Fruit fly (Drosophila melanogaster) whole organism, embryonic: ENCODE data around the gene lin-52.
A peak's percentile ranks its signal among the peaks of the same experiment; 100 is the strongest.

Source experiments
- Ada2b ChIP-seq: fragments of 200-800 bp; sonication (Bioruptor generic); IDR thresholded peaks from 2 replicates; pipeline ENCODE4 v1.3.6; 2022; ENCODE audit warnings: missing biosample characterization, missing genetic modification characterization
- C15 ChIP-seq: fragments of 200-800 bp; sonication (Bioruptor generic); IDR thresholded peaks from 3 replicates; pipeline ENCODE4 v1.3.6; 2022; ENCODE audit warnings: missing biosample characterization, missing genetic modification characterization
- CG10366 ChIP-seq: fragments of 200-800 bp; sonication (Bioruptor generic); IDR thresholded peaks from 2 replicates; pipeline ENCODE4 v1.3.6; 2022; ENCODE audit warnings: missing biosample characterization, missing genetic modification characterization
- CG12104 ChIP-seq: fragments of 200-800 bp; sonication (Bioruptor generic); optimal IDR thresholded peaks from 3 replicates; lab custom pipeline; 2016; ENCODE audit warnings: missing biosample characterization, missing genetic modification characterization
- CG12236 ChIP-seq: fragments of 200-800 bp; sonication (Bioruptor generic); optimal IDR thresholded peaks from 2 replicates; lab custom pipeline; 2016; ENCODE audit warnings: missing biosample characterization, missing genetic modification characterization
- CG1529 ChIP-seq: fragments of 200-800 bp; sonication (Bioruptor generic); optimal IDR thresholded peaks from 3 replicates; lab custom pipeline; 2018; ENCODE audit warnings: missing biosample characterization, missing genetic modification characterization
- CG17912 ChIP-seq: fragments of 200-800 bp; sonication (Bioruptor generic); optimal IDR thresholded peaks from 2 replicates; lab custom pipeline; 2018; ENCODE audit warnings: missing biosample characterization, mild to moderate bottlenecking, missing genetic modification characterization
- CG18262 ChIP-seq: fragments of 200-800 bp; optimal IDR thresholded peaks from 3 replicates; lab custom pipeline; 2019; ENCODE audit warnings: missing biosample characterization, mild to moderate bottlenecking, missing genetic modification characterization, moderate library complexity
- CG1832 ChIP-seq: fragments of 200-800 bp; sonication (Bioruptor generic); optimal IDR thresholded peaks from 2 replicates; lab custom pipeline; 2017; ENCODE audit warnings: missing biosample characterization, mild to moderate bottlenecking, missing genetic modification characterization, inconsistent platforms
- CG2120 ChIP-seq: fragments of 200-800 bp; sonication (Bioruptor generic); optimal IDR thresholded peaks from 3 replicates; lab custom pipeline; 2016; ENCODE audit warnings: missing biosample characterization, missing genetic modification characterization
- CG33213 ChIP-seq: fragments of 200-800 bp; sonication (Bioruptor generic); optimal IDR thresholded peaks from 3 replicates; lab custom pipeline; 2016; ENCODE audit warnings: missing biosample characterization, missing genetic modification characterization
- CG3838 ChIP-seq: fragments of 200-800 bp; sonication (Bioruptor generic); optimal IDR thresholded peaks from 3 replicates; lab custom pipeline; 2016; ENCODE audit warnings: missing biosample characterization, missing genetic modification characterization
- CG4854 ChIP-seq: fragments of 200-800 bp; sonication (Bioruptor generic); optimal IDR thresholded peaks from 2 replicates; lab custom pipeline; 2016; ENCODE audit warnings: missing biosample characterization, missing genetic modification characterization, inconsistent platforms
- CG5953 ChIP-seq: fragments of 200-800 bp; sonication (Bioruptor generic); IDR thresholded peaks from 2 replicates; pipeline ENCODE4 v1.3.6; 2022; ENCODE audit warnings: missing biosample characterization, missing genetic modification characterization
- CG6813 ChIP-seq: fragments of 200-800 bp; sonication (Bioruptor generic); optimal IDR thresholded peaks from 2 replicates; lab custom pipeline; 2017; ENCODE audit warnings: missing biosample characterization, missing genetic modification characterization, mild to moderate bottlenecking, moderate library complexity, missing genetic modification reagents
- CG7745 ChIP-seq: fragments of 200-800 bp; sonication (Bioruptor generic); optimal IDR thresholded peaks from 2 replicates; lab custom pipeline; 2018; ENCODE audit warnings: missing biosample characterization, mild to moderate bottlenecking, missing genetic modification characterization, moderate library complexity
- CG9797 ChIP-seq: fragments of 200-800 bp; sonication (Bioruptor generic); optimal IDR thresholded peaks from 3 replicates; lab custom pipeline; 2018; ENCODE audit warnings: missing biosample characterization, mild to moderate bottlenecking, missing genetic modification characterization
- CG9932 ChIP-seq: fragments of 200-800 bp; sonication (Bioruptor generic); IDR thresholded peaks from 2 replicates; pipeline ENCODE4 v1.3.6; 2022; ENCODE audit warnings: missing biosample characterization, missing genetic modification characterization
- CrebB ChIP-seq: fragments of 200-800 bp; sonication (Bioruptor generic); optimal IDR thresholded peaks from 3 replicates; lab custom pipeline; 2018; ENCODE audit warnings: missing biosample characterization, mild to moderate bottlenecking, missing genetic modification characterization
- D19A ChIP-seq: fragments of 200-800 bp; optimal IDR thresholded peaks from 3 replicates; lab custom pipeline; 2019; ENCODE audit warnings: missing biosample characterization, mild to moderate bottlenecking, missing genetic modification characterization, moderate library complexity
- Ets65A ChIP-seq: fragments of 200-800 bp; sonication (Bioruptor generic); peaks from one replicate; lab custom pipeline; 2016; ENCODE audit warnings: missing biosample characterization, missing genetic modification characterization
- GATAe ChIP-seq: fragments of 200-800 bp; sonication (Bioruptor generic); conservative IDR thresholded peaks from 2 replicates; pipeline ENCODE4 v1.3.6; 2022; ENCODE audit warnings: missing biosample characterization, missing genetic modification characterization
- Gsc ChIP-seq: fragments of 200-800 bp; sonication (Bioruptor generic); IDR thresholded peaks from 2 replicates; pipeline ENCODE4 v1.3.6; 2022; ENCODE audit warnings: missing biosample characterization, missing genetic modification characterization
- H15 ChIP-seq: fragments of 200-800 bp; sonication (Bioruptor generic); IDR thresholded peaks from 3 replicates; pipeline ENCODE4 v1.3.6; 2022; ENCODE audit warnings: missing biosample characterization, missing genetic modification characterization
- HLH4C ChIP-seq: fragments of 200-800 bp; sonication (Bioruptor generic); IDR thresholded peaks from 3 replicates; pipeline ENCODE4 v1.3.6; 2022; ENCODE audit warnings: missing biosample characterization, missing genetic modification characterization; ENCODE audit not compliant: partially characterized antibody
- Hr3 ChIP-seq: fragments of 200-800 bp; sonication (Bioruptor generic); optimal IDR thresholded peaks from 3 replicates; lab custom pipeline; 2016; ENCODE audit warnings: missing biosample characterization, missing genetic modification characterization
- Lhr ChIP-seq: fragments of 200-800 bp; sonication (Bioruptor generic); optimal IDR thresholded peaks from 3 replicates; lab custom pipeline; 2017; ENCODE audit warnings: mild to moderate bottlenecking, missing biosample characterization, missing genetic modification reagents, missing genetic modification characterization
- Meics ChIP-seq: fragments of 200-800 bp; sonication (Bioruptor generic); optimal IDR thresholded peaks from 2 replicates; lab custom pipeline; 2017; ENCODE audit warnings: missing biosample characterization, mild to moderate bottlenecking, missing genetic modification characterization
- NC2β ChIP-seq: fragments of 200-800 bp; sonication (Bioruptor generic); optimal IDR thresholded peaks from 2 replicates; lab custom pipeline; 2016; ENCODE audit warnings: missing biosample characterization, missing genetic modification characterization
- abd-A ChIP-seq: fragments of 200-800 bp; sonication (Bioruptor generic); optimal IDR thresholded peaks from 3 replicates; lab custom pipeline; 2019; ENCODE audit warnings: missing biosample characterization, mild to moderate bottlenecking, missing genetic modification characterization, moderate library complexity
- amos ChIP-seq: fragments of 200-800 bp; sonication (Bioruptor generic); IDR thresholded peaks from 2 replicates; pipeline ENCODE4 v1.3.6; 2022; ENCODE audit warnings: missing biosample characterization, missing genetic modification characterization; ENCODE audit not compliant: partially characterized antibody
- ase ChIP-seq: fragments of 200-800 bp; sonication (Bioruptor generic); IDR thresholded peaks from 3 replicates; pipeline ENCODE4 v1.3.6; 2022; ENCODE audit warnings: missing biosample characterization, missing genetic modification characterization
- ash1 ChIP-seq: fragments of 200-800 bp; sonication (Bioruptor generic); optimal IDR thresholded peaks from 2 replicates; lab custom pipeline; 2018; ENCODE audit warnings: missing biosample characterization, mild to moderate bottlenecking, missing genetic modification characterization
- bigmax ChIP-seq: fragments of 200-800 bp; sonication (Bioruptor generic); optimal IDR thresholded peaks from 2 replicates; lab custom pipeline; 2018; ENCODE audit warnings: missing biosample characterization, mild to moderate bottlenecking, missing genetic modification characterization
- dmrt11E ChIP-seq: fragments of 200-800 bp; sonication (Bioruptor generic); optimal IDR thresholded peaks from 3 replicates; lab custom pipeline; 2018; ENCODE audit warnings: missing biosample characterization, mild to moderate bottlenecking, missing genetic modification characterization, moderate library complexity
- eyg ChIP-seq: fragments of 200-800 bp; sonication (Bioruptor generic); optimal IDR thresholded peaks from 3 replicates; lab custom pipeline; 2016; ENCODE audit warnings: missing biosample characterization, missing genetic modification characterization
- gt ChIP-seq: fragments of 200-800 bp; sonication (Bioruptor generic); IDR thresholded peaks from 2 replicates; pipeline ENCODE4 v1.3.6; 2022; ENCODE audit warnings: missing biosample characterization, missing genetic modification characterization
- ham ChIP-seq: fragments of 200-800 bp; sonication (Bioruptor generic); IDR thresholded peaks from 2 replicates; pipeline ENCODE4 v1.3.6; 2022; ENCODE audit warnings: missing biosample characterization, missing genetic modification characterization
- hb ChIP-seq: fragments of 200-800 bp; sonication (Bioruptor generic); IDR thresholded peaks from 3 replicates; pipeline ENCODE4 v1.3.6; 2022; ENCODE audit warnings: missing biosample characterization, missing genetic modification characterization; ENCODE audit not compliant: partially characterized antibody
- insv ChIP-seq, 2 experiments: fragments of 200-800 bp; sonication (Bioruptor generic); optimal IDR thresholded peaks; 3 replicates each; lab custom pipeline; 2016 to 2018; ENCODE audit warnings: missing biosample characterization in 2 of 2, missing genetic modification characterization in 2 of 2
- ken ChIP-seq: fragments of 200-800 bp; sonication (Bioruptor generic); IDR thresholded peaks from 3 replicates; pipeline ENCODE4 v1.3.6; 2022; ENCODE audit warnings: missing biosample characterization, missing genetic modification characterization
- lmd ChIP-seq: fragments of 200-800 bp; sonication (Bioruptor generic); IDR thresholded peaks from 2 replicates; pipeline ENCODE4 v1.3.6; 2022; ENCODE audit warnings: missing biosample characterization, missing genetic modification characterization
- pho ChIP-seq: fragments of 200-800 bp; sonication (Bioruptor generic); optimal IDR thresholded peaks from 2 replicates; lab custom pipeline; 2016; ENCODE audit warnings: missing biosample characterization, missing genetic modification characterization
- pros ChIP-seq: fragments of 200-800 bp; sonication (Bioruptor generic); optimal IDR thresholded peaks from 3 replicates; lab custom pipeline; 2019; ENCODE audit warnings: missing biosample characterization, mild to moderate bottlenecking, missing genetic modification characterization, moderate library complexity
- sqz ChIP-seq: fragments of 200-800 bp; sonication (Bioruptor generic); optimal IDR thresholded peaks from 3 replicates; lab custom pipeline; 2018; ENCODE audit warnings: missing biosample characterization, mild to moderate bottlenecking, missing genetic modification characterization
- sug ChIP-seq: fragments of 200-800 bp; optimal IDR thresholded peaks from 2 replicates; lab custom pipeline; 2019; ENCODE audit warnings: missing biosample characterization, mild to moderate bottlenecking, missing genetic modification characterization, moderate library complexity
- tio ChIP-seq: fragments of 200-800 bp; sonication (Bioruptor generic); optimal IDR thresholded peaks from 2 replicates; lab custom pipeline; 2017; ENCODE audit warnings: missing biosample characterization, missing genetic modification characterization, inconsistent platforms
- trh ChIP-seq: fragments of 200-800 bp; sonication (Bioruptor generic); optimal IDR thresholded peaks from 2 replicates; lab custom pipeline; 2016; ENCODE audit warnings: missing biosample characterization, missing genetic modification characterization
- wek ChIP-seq: fragments of 200-800 bp; sonication (Bioruptor generic); optimal IDR thresholded peaks from 3 replicates; lab custom pipeline; 2018; ENCODE audit warnings: missing biosample characterization, mild to moderate bottlenecking, missing genetic modification characterization, moderate library complexity
- zfh1 ChIP-seq: fragments of 200-800 bp; sonication (Bioruptor generic); IDR thresholded peaks from 3 replicates; pipeline ENCODE4 v1.3.6; 2022; ENCODE audit warnings: missing biosample characterization, missing genetic modification characterization

Gene lin-52

DNA sequence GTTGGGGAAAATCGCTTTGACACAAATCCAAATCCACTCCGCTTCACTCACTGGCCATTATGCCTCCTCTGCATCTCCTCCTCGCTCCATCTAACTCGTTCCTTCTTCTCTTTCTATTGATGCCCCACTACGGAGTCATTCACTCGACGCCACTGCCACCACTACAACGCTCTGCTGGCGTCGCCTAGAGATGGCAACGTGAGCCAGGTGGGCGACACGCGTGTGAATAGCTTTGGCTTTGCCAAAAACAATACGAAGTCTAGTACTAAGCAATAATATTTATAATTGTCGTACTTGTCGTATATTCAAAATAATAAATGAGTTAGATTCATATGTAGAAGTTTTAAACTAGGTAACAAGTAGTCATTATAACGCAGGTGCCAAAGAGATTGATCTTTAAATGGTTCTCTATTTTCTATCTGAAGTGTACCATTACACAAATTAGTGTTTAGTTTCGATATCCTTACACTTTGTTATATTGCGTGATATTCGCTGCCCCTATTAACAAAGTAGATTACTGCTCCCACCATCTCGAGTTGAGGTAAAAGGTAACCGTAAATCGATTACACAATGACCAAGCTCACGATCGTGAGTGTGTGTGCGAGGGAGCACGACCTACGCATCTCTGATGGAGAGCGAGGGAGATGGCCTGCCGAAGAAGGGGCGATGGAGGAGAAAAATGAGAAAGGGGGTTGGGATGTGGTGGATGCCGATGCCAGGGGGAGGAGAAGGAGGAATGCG is 9.6 kb downstream of the lin-52 start (continued):
- TF ChIP-seq CG9932 (GFP tag; lab: Robert Waterston, UW) = peak; percentile 62
- TF ChIP-seq CG1529 (GFP tag; lab: Kevin White, UChicago) = peak; percentile 30
- no peak for TF ChIP-seq CG7745 (tag; lab: Kevin White, UChicago)
- no peak for TF ChIP-seq hb (GFP tag; lab: Robert Waterston, UW)
- TF ChIP-seq wek (GFP tag; lab: Kevin White, UChicago) = no peak
- no peak for TF ChIP-seq Lhr (GFP tag; lab: Kevin White, UChicago)
- TF ChIP-seq pho (GFP tag; lab: Kevin White, UChicago) = peak; percentile 33
- TF ChIP-seq CrebB = no peak
- TF ChIP-seq sug = no peak
- TF ChIP-seq ase (GFP tag; lab: Robert Waterston, UW) = no peak
- TF ChIP-seq GATAe (GFP tag; lab: Robert Waterston, UW) = no peak
- TF ChIP-seq insv (GFP tag; optimal IDR thresholded peaks at IDR 0.05; lab: Kevin White, UChicago) = no peak
- TF ChIP-seq ken = 0 out of 3 replicates have a peak, but pooled peaks have one; percentile 37
- TF ChIP-seq CG12104 (GFP tag; lab: Kevin White, UChicago) = no peak
- peak; percentile 12 for TF ChIP-seq tio (GFP tag; lab: Kevin White, UChicago)
- no peak for TF ChIP-seq gt (GFP tag; lab: Robert Waterston, UW)
- TF ChIP-seq Meics = peak; percentile 17
- TF ChIP-seq CG33213 (GFP tag; lab: Kevin White, UChicago) = no peak
- TF ChIP-seq ash1 (GFP tag; lab: Kevin White, UChicago) = no peak
- TF ChIP-seq zfh1 (GFP tag; lab: Robert Waterston, UW) = peak; percentile 37; the same call in 1 of the 3 replicates
- TF ChIP-seq amos = peak; percentile 62
- TF ChIP-seq CG18262 = peak; percentile 37
- TF ChIP-seq Hr3 (GFP tag; lab: Kevin White, UChicago) = no peak
- no peak for TF ChIP-seq C15 (GFP tag; lab: Robert Waterston, UW)
- no peak for TF ChIP-seq lmd (GFP tag; lab: Robert Waterston, UW)
- no peak for TF ChIP-seq CG9797 (GFP tag; lab: Kevin White, UChicago)
- no peak for TF ChIP-seq CG3838
- no peak for TF ChIP-seq CG4854 (GFP tag; lab: Kevin White, UChicago)
- peak; percentile 79 for TF ChIP-seq CG1832 (GFP tag; lab: Kevin White, UChicago)
- peak; percentile 66 for TF ChIP-seq CG2120 (GFP tag; lab: Kevin White, UChicago)
- TF ChIP-seq CG5953 (GFP tag; lab: Robert Waterston, UW) = no peak
- TF ChIP-seq CG12236 (GFP tag; lab: Kevin White, UChicago) = no peak
- no peak for TF ChIP-seq Gsc (GFP tag; lab: Robert Waterston, UW)
- TF ChIP-seq D19A = peak; percentile 4
- no peak for TF ChIP-seq NC2β (GFP tag; lab: Kevin White, UChicago)
- no peak for TF ChIP-seq CG17912
- no peak for TF ChIP-seq CG6813 (GFP tag; lab: Kevin White, UChicago)
- TF ChIP-seq eyg (GFP tag; lab: Kevin White, UChicago) = no peak
- no peak for TF ChIP-seq ham (GFP tag; lab: Robert Waterston, UW)
- no peak for TF ChIP-seq bigmax (GFP tag; lab: Kevin White, UChicago)
- peak; percentile 10; the same call in 1 of the 2 replicates for TF ChIP-seq CG10366 (GFP tag; lab: Robert Waterston, UW)
- no peak for TF ChIP-seq pros (GFP tag; lab: Kevin White, UChicago)
- no peak for TF ChIP-seq abd-A (tag; lab: Kevin White, UChicago)
- TF ChIP-seq HLH4C = peak; percentile 40; the same call in 2 of the 3 replicates
- 0 out of 3 replicates have a peak, but pooled peaks have one; percentile 32 for TF ChIP-seq H15 (GFP tag; lab: Robert Waterston, UW)
- TF ChIP-seq sqz (GFP tag; lab: Kevin White, UChicago) = no peak
- TF ChIP-seq Ada2b (GFP tag; lab: Robert Waterston, UW) = no peak
- TF ChIP-seq trh (GFP tag; lab: Kevin White, UChicago) = no peak
- TF ChIP-seq Ets65A (GFP tag; lab: Kevin White, UChicago) = peak; percentile 11
- TF ChIP-seq dmrt11E (tag; lab: Kevin White, UChicago) = no peak
